Worm (Caenorhabditis elegans): Measurements from ENCODE around the gene F52H2.1.

DNA sequence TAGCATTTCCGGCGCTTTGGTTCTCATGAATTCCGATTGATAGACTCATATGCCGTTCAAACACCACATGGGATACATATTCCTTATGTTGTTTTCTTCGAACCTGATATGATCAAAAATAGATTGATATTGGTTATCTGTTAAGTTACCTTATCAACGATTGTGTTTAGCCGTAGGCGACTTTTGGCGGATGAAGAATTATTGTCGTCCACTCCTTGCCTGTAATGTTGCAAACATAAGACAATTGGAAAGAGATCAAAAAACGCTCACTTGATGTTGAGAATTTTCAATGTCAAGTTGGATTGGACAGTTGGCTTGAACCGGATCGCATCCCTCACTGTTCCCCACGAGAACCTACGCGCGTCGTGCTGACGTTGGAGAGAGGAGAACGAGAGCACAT lies 5.1 kb upstream of the F52H2.1 start:
- no peak for TF ChIP-seq ceh-9 (tag; optimal IDR thresholded peaks at IDR 0.05)
- no peak for TF ChIP-seq ama-1 (optimal IDR thresholded peaks at IDR 0.05)
- TF ChIP-seq rnt-1 (tag; optimal IDR thresholded peaks at IDR 0.05) = no peak
- no peak for TF ChIP-seq hlh-30 (tag; optimal IDR thresholded peaks at IDR 0.05; ENCODE audit: insufficient read depth)
- TF ChIP-seq tbx-2 (tag; optimal IDR thresholded peaks at IDR 0.05) = no peak
- TF ChIP-seq zip-5 (tag; optimal IDR thresholded peaks at IDR 0.05) = no peak
- no peak for TF ChIP-seq ceh-22 (tag; optimal IDR thresholded peaks at IDR 0.05)
- TF ChIP-seq nhr-11 (tag; optimal IDR thresholded peaks at IDR 0.05) = no peak
- TF ChIP-seq hlh-15 (tag; optimal IDR thresholded peaks at IDR 0.05) = no peak
- no peak for TF ChIP-seq dmd-4 (tag; optimal IDR thresholded peaks at IDR 0.05; ENCODE audit: borderline replicate concordance)
